Worm (Caenorhabditis elegans) whole organism, late embryonic: Measurements from ENCODE around the gene aco-2.

ENCODE experiments used
- nhr-11 ChIP-seq: fragments of 150-350 bp; optimal IDR thresholded peaks from 2 replicates; lab custom pipeline; 2014; ENCODE audit warnings: missing biosample characterization, missing genetic modification characterization
- pha-4 ChIP-seq: fragments of 150-350 bp; optimal IDR thresholded peaks from 2 replicates; lab custom pipeline; 2018; ENCODE audit warnings: missing biosample characterization, missing genetic modification reagents, missing genetic modification characterization

DNA sequence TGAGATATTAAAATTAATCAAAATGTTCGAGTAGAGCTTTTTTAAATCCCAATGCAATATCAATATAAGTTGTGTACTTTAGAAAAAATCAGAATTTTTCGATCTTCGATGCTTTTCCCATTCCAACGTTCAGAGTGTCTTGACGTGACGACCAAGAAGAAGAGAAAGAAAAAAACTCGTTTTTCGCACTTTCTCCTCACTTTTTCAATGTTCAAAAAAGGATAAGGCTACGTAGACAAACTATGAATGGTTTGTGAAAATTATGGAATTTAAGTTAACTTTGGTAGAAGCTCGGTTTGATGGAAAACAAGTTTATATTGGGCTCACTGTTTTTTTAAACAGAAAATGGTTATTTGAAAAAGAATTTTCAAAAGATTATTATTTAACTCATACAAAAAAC lies 25.8 kb upstream of the aco-2 start:
- TF ChIP-seq nhr-11 (tag; lab: Kevin White, UChicago) (no peak), pha-4 (tag; lab: Kevin White, UChicago) (no peak)
